Worm (Caenorhabditis elegans) whole organism, L4 larva: Measurements from ENCODE around the gene R03H10.5.

Source experiments
- T20F7.1 ChIP-seq: fragments of 200-800 bp; sonication (Bioruptor generic); optimal IDR thresholded peaks from 2 replicates; lab custom pipeline; 2018; ENCODE audit warnings: mild to moderate bottlenecking, missing genetic modification characterization, missing compliant biosample characterization
- Y105C5A.15 ChIP-seq: fragments of 200-800 bp; sonication (Bioruptor generic); IDR thresholded peaks from 2 replicates; pipeline ENCODE4 v1.3.6; 2022; ENCODE audit warnings: missing genetic modification characterization, missing compliant biosample characterization
- Y48G9A.11 ChIP-seq: fragments of 200-800 bp; sonication (Bioruptor generic); IDR thresholded peaks from 2 replicates; pipeline ENCODE4 v1.3.6; 2022; ENCODE audit warnings: missing genetic modification reagents, missing genetic modification characterization, missing compliant biosample characterization
- Y5F2A.4 ChIP-seq: fragments of 200-800 bp; sonication (Bioruptor generic); optimal IDR thresholded peaks from 2 replicates; lab custom pipeline; 2018; ENCODE audit warnings: mild to moderate bottlenecking, missing genetic modification characterization, missing compliant biosample characterization
- ZK337.2 ChIP-seq: fragments of 200-800 bp; sonication (Bioruptor generic); IDR thresholded peaks from 2 replicates; pipeline ENCODE4 v1.3.6; 2022; ENCODE audit warnings: missing genetic modification reagents, missing genetic modification characterization, missing compliant biosample characterization
- aha-1 ChIP-seq: fragments of 150-350 bp; peaks from one replicate; lab custom pipeline; 2014; ENCODE audit warnings: missing biosample characterization, missing genetic modification characterization
- attf-4 ChIP-seq: sonication (generic microtip); optimal IDR thresholded peaks from 3 replicates; lab custom pipeline; 2017; ENCODE audit warnings: missing biosample characterization, missing genetic modification characterization
- ceh-32 ChIP-seq: sonication (generic microtip); optimal IDR thresholded peaks from 2 replicates; lab custom pipeline; 2016; ENCODE audit warnings: mild to moderate bottlenecking, missing genetic modification characterization, missing compliant biosample characterization; ENCODE audit not compliant: poor library complexity
- ceh-82 ChIP-seq: sonication (generic microtip); optimal IDR thresholded peaks from 2 replicates; lab custom pipeline; 2017; ENCODE audit warnings: missing biosample characterization, missing genetic modification characterization
- ctbp-1 ChIP-seq: fragments of 200-800 bp; sonication (Bioruptor generic); IDR thresholded peaks from 2 replicates; pipeline ENCODE4 v1.3.6; 2022; ENCODE audit warnings: missing genetic modification reagents, missing genetic modification characterization, missing compliant biosample characterization
- daf-12 ChIP-seq: fragments of 150-350 bp; optimal IDR thresholded peaks from 2 replicates; lab custom pipeline; 2014; ENCODE audit warnings: missing biosample characterization, missing genetic modification reagents, missing genetic modification characterization
- daf-19 ChIP-seq: fragments of 200-800 bp; sonication (Bioruptor generic); conservative IDR thresholded peaks from 2 replicates; pipeline ENCODE4 v1.3.6; 2022; ENCODE audit warnings: missing genetic modification characterization, missing compliant biosample characterization
- dmd-8 ChIP-seq: fragments of 200-800 bp; sonication (Bioruptor generic); IDR thresholded peaks from 2 replicates; pipeline ENCODE4 v1.3.6; 2022; ENCODE audit warnings: missing genetic modification characterization, missing compliant biosample characterization
- dmd-9 ChIP-seq: fragments of 200-800 bp; sonication (Bioruptor generic); IDR thresholded peaks from 2 replicates; pipeline ENCODE4 v1.3.6; 2022; ENCODE audit warnings: missing genetic modification reagents, missing genetic modification characterization, missing compliant biosample characterization
- dpl-1 ChIP-seq: fragments of 150-350 bp; optimal IDR thresholded peaks from 2 replicates; lab custom pipeline; 2014; ENCODE audit warnings: missing biosample characterization, missing genetic modification reagents, missing genetic modification characterization
- egl-27 ChIP-seq: sonication (generic microtip); optimal IDR thresholded peaks from 3 replicates; lab custom pipeline; 2017; ENCODE audit warnings: missing biosample characterization, missing genetic modification reagents, missing genetic modification characterization
- fos-1 ChIP-seq: fragments of 150-350 bp; optimal IDR thresholded peaks from 2 replicates; lab custom pipeline; 2014; ENCODE audit warnings: missing biosample characterization, missing genetic modification characterization
- hlh-11 ChIP-seq: fragments of 200-800 bp; sonication (Bioruptor generic); optimal IDR thresholded peaks from 2 replicates; lab custom pipeline; 2018; ENCODE audit warnings: mild to moderate bottlenecking, missing genetic modification characterization, missing compliant biosample characterization
- hlh-30 ChIP-seq: sonication (generic microtip); optimal IDR thresholded peaks from 2 replicates; lab custom pipeline; 2017; ENCODE audit warnings: antibody characterized with exemption, mild to moderate bottlenecking, missing genetic modification characterization, missing compliant biosample characterization; ENCODE audit not compliant: insufficient read depth
- lim-7 ChIP-seq: fragments of 200-800 bp; sonication (Bioruptor generic); IDR thresholded peaks from 2 replicates; pipeline ENCODE4 v1.3.6; 2022; ENCODE audit warnings: missing genetic modification characterization, missing compliant biosample characterization
- lir-3 ChIP-seq: sonication (generic microtip); optimal IDR thresholded peaks from 2 replicates; lab custom pipeline; 2016; ENCODE audit warnings: mild to moderate bottlenecking, missing genetic modification characterization, missing compliant biosample characterization
- madf-9 ChIP-seq: fragments of 200-800 bp; sonication (Bioruptor generic); conservative IDR thresholded peaks from 2 replicates; pipeline ENCODE4 v1.3.6; 2022; ENCODE audit warnings: missing genetic modification reagents, missing genetic modification characterization, missing compliant biosample characterization
- mes-2 ChIP-seq: sonication (generic microtip); optimal IDR thresholded peaks from 2 replicates; lab custom pipeline; 2016; ENCODE audit warnings: missing genotype, mild to moderate bottlenecking, missing genetic modification characterization, missing compliant biosample characterization; ENCODE audit not compliant: poor library complexity, severe bottlenecking
- mxl-2 ChIP-seq: fragments of 200-800 bp; sonication (Bioruptor generic); conservative IDR thresholded peaks from 2 replicates; pipeline ENCODE4 v1.3.6; 2022; ENCODE audit warnings: missing genetic modification reagents, missing genetic modification characterization, missing compliant biosample characterization
- mxl-3 ChIP-seq: fragments of 200-800 bp; sonication (Bioruptor generic); optimal IDR thresholded peaks from 2 replicates; lab custom pipeline; 2018; ENCODE audit warnings: mild to moderate bottlenecking, missing genetic modification characterization, missing compliant biosample characterization
- nhr-11 ChIP-seq: fragments of 150-350 bp; optimal IDR thresholded peaks from 2 replicates; lab custom pipeline; 2014; ENCODE audit warnings: missing biosample characterization, missing genetic modification characterization
- nhr-111 ChIP-seq: fragments of 200-800 bp; sonication (Bioruptor generic); optimal IDR thresholded peaks from 2 replicates; lab custom pipeline; 2018; ENCODE audit warnings: mild to moderate bottlenecking, missing genetic modification characterization, missing compliant biosample characterization
- nhr-25 ChIP-seq: sonication (generic microtip); optimal IDR thresholded peaks from 2 replicates; lab custom pipeline; 2017; ENCODE audit warnings: missing genetic modification characterization, mild to moderate bottlenecking, missing compliant biosample characterization, antibody characterized with exemption, moderate library complexity, borderline replicate concordance; ENCODE audit not compliant: insufficient read depth
- nhr-28 ChIP-seq: fragments of 150-350 bp; optimal IDR thresholded peaks from 2 replicates; lab custom pipeline; 2014; ENCODE audit warnings: missing biosample characterization, missing genetic modification characterization
- nhr-41 ChIP-seq: fragments of 200-800 bp; sonication (Bioruptor generic); IDR thresholded peaks from 2 replicates; pipeline ENCODE4 v1.3.6; 2022; ENCODE audit warnings: missing genetic modification reagents, missing genetic modification characterization, missing compliant biosample characterization
- nhr-48 ChIP-seq: sonication (generic microtip); optimal IDR thresholded peaks from 2 replicates; lab custom pipeline; 2016; ENCODE audit warnings: mild to moderate bottlenecking, missing genetic modification characterization, missing compliant biosample characterization
- nhr-6 ChIP-seq: fragments of 150-350 bp; optimal IDR thresholded peaks from 2 replicates; lab custom pipeline; 2014; ENCODE audit warnings: missing biosample characterization, missing genetic modification characterization
- nhr-76 ChIP-seq: fragments of 150-350 bp; optimal IDR thresholded peaks from 2 replicates; lab custom pipeline; 2014; ENCODE audit warnings: missing biosample characterization, missing genetic modification characterization
- pha-4 ChIP-seq, 2 experiments: fragments of 150-350 bp in 1 of 2; fragments of 200-800 bp in 1 of 2; sonication (Bioruptor generic) in 1 of 2; IDR thresholded peaks in 1 of 2; optimal IDR thresholded peaks in 1 of 2; 2 replicates each; pipeline versions ENCODE4 v1.3.6 to Lab custom; 2014 to 2022; ENCODE audit warnings: missing genetic modification characterization in 2 of 2, missing genetic modification reagents in 2 of 2, missing biosample characterization in 1 of 2, missing compliant biosample characterization in 1 of 2
- php-3 ChIP-seq: fragments of 200-800 bp; sonication (Bioruptor generic); IDR thresholded peaks from 2 replicates; pipeline ENCODE4 v1.3.6; 2022; ENCODE audit warnings: missing genetic modification reagents, missing genetic modification characterization, missing compliant biosample characterization
- rbr-2 ChIP-seq: sonication (generic microtip); optimal IDR thresholded peaks from 2 replicates; lab custom pipeline; 2016; ENCODE audit warnings: missing genotype, missing genetic modification characterization, missing compliant biosample characterization
- saeg-2 ChIP-seq: fragments of 200-800 bp; sonication (Bioruptor generic); IDR thresholded peaks from 2 replicates; pipeline ENCODE4 v1.3.6; 2022; ENCODE audit warnings: missing genetic modification reagents, missing genetic modification characterization, missing compliant biosample characterization
- spr-1 ChIP-seq: sonication (generic microtip); optimal IDR thresholded peaks from 2 replicates; lab custom pipeline; 2016; ENCODE audit warnings: mild to moderate bottlenecking, missing genetic modification characterization, missing compliant biosample characterization
- tra-1 ChIP-seq: fragments of 200-800 bp; sonication (Bioruptor generic); IDR thresholded peaks from 2 replicates; pipeline ENCODE4 v1.3.6; 2022; ENCODE audit warnings: missing genetic modification reagents, missing genetic modification characterization, missing compliant biosample characterization
- unc-39 ChIP-seq: sonication (generic microtip); optimal IDR thresholded peaks from 2 replicates; lab custom pipeline; 2017; ENCODE audit warnings: missing biosample characterization, missing genetic modification characterization
- unc-62 ChIP-seq, 3 experiments: fragments of 150-350 bp in 1 of 3; sonication (generic microtip); optimal IDR thresholded peaks in 2 of 3; peaks in 1 of 3; 1 replicate in 1 of 3; 2 replicates in 2 of 3; lab custom pipeline; 2014 to 2017; ENCODE audit warnings: missing biosample characterization in 3 of 3, missing genetic modification characterization in 3 of 3, missing genetic modification reagents in 3 of 3, missing genotype in 1 of 3
- zip-11 ChIP-seq: fragments of 200-800 bp; sonication (Bioruptor generic); IDR thresholded peaks from 2 replicates; pipeline ENCODE4 v1.3.6; 2022; ENCODE audit warnings: missing genetic modification characterization, missing compliant biosample characterization
- zip-2 ChIP-seq: fragments of 150-350 bp; optimal IDR thresholded peaks from 2 replicates; lab custom pipeline; 2014; ENCODE audit warnings: missing biosample characterization, missing genetic modification characterization

R03H10.5 gene

DNA sequence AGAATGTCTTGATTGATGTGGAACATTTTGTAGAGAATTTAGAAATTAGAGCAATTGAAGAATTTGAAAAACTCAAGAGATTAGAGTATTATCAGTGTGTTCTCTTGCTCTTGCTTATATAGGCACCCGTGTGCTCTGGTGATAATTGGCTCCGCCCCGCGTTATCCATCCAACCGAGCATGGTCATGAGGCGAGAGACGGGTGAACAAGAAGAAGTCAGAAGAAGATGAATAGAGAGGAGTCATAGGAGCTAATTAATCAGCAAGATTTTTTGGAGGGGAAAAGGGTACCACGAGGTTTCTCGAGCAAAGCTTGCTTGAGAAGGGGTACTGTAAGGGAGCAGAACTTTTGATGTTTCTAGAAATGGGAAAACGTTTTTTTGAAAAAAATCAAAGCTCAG, 12.6 kb downstream of the R03H10.5 start:
- no peak for TF ChIP-seq ZK337.2 (GFP tag; lab: Robert Waterston, UW)
- no peak for TF ChIP-seq egl-27 (tag; lab: Kevin White, UChicago)
- TF ChIP-seq Y48G9A.11: no peak
- no peak for TF ChIP-seq nhr-6 (tag; lab: Kevin White, UChicago)
- no peak for TF ChIP-seq daf-19 (GFP tag; lab: Robert Waterston, UW)
- no peak for TF ChIP-seq unc-39 (tag; lab: Kevin White, UChicago)
- TF ChIP-seq dpl-1 (GFP tag; lab: Kevin White, UChicago): no peak
- TF ChIP-seq T20F7.1 (GFP tag; lab: Kevin White, UChicago): no peak
- TF ChIP-seq mes-2 (tag; lab: Kevin White, UChicago): no peak
- no peak for TF ChIP-seq nhr-11 (tag; lab: Kevin White, UChicago)
- no peak for TF ChIP-seq ceh-82 (tag; lab: Kevin White, UChicago)
- TF ChIP-seq nhr-76: no peak
- no peak for TF ChIP-seq Y105C5A.15 (GFP tag; lab: Robert Waterston, UW)
- no peak for TF ChIP-seq dmd-8 (GFP tag; lab: Robert Waterston, UW)
- no peak for TF ChIP-seq Y5F2A.4 (GFP tag; lab: Kevin White, UChicago)
- TF ChIP-seq ctbp-1: no peak

DNA sequence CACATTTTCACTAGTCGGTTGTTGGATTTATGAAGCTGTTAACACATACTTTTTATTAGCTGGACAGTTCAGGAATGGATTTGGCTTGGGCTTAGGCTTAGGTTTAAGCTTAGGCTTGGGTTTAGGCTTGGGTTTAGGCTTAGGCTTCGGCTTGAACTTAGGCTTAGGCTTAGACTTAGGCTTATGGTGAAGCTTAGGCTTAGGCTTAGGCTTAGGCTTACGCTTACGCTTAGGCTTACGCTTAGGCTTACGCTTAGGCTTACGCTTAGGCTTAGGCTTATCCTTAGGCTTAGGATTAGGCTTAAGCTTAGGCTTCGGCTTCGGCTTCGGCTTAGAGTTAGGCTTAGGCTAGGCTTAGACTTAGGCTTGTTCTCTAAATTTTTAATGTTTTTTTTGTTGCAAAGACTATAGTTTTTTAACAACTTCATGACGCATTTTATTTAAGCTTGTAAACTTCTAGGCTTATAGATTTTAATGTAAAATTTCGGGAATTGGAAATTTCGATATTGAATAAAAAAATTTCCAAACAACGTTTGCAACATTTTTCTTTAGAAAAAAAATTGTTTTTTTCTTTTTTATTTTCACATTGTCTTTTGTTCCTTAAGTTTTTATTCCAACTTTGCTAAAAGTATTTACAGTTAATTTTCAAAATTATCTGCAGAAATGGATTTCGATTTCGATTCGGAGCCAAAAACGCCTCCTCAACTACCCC, 15.1 kb downstream of the R03H10.5 start, which contains the start of gene R03H10.2:
TSS of gene R03H10.2 (plus strand) at position 662 of the 712 bp plus-strand sequence.
- TF ChIP-seq ctbp-1 (no peak), rbr-2 (tag; lab: Kevin White, UChicago) (no peak), mxl-2 (GFP tag; lab: Robert Waterston, UW) (0 out of 2 replicates have a peak, but pooled peaks have one; percentile 4)

DNA sequence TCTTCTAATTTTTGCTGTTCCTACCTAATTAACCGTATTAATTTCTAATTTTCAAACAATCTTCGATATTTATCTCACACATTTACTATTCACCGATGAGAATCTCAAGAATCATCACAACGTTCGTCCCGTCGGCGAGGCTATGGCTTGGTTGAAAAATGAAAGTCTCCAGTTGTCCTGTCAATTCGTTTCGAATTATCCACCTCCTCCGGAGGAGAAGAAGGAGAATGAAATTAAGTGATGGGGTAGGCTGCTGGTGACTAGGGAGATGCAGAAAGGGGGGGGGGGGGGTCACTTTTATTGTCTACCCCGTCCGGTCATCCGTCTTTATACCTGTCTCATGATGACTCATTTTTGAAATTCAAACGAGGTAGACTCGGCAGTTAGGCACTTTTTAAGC, 17.5 kb downstream of the R03H10.5 start:
- TF ChIP-seq nhr-111 (GFP tag; lab: Kevin White, UChicago) (no peak), zip-2 (tag; lab: Kevin White, UChicago) (no peak), aha-1 (peak; percentile 42)

DNA sequence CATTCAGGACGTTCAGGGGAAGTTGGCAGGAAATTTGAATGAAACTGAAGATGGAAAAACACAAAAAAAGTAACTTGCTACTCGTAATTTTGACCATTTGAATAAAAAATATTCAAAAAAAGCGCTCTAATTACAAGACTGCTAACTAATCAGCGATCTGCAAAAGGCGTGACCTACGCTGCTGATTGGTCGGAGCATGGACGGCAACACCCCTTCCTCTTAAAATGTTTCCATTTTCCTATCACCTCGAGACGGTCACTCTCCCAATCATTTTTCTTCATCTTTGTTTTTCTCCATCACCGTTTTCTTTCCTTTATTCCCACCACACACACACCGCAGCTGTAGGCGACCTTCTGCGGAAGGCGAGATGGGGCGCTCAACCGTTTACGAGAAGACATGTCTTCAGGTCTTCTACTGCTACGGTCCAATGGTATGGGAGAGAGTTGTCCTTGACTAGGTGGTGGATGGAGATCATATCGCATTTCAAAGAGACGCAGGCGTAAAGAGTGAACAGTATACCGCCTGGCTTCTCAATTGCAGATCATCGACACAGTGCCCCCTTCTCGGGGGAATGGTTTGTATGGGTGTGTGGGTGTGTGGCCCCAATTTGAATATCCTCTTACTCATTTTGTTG, 18.8 kb downstream of the R03H10.5 start:
- TF ChIP-seq lim-7 (no peak), daf-12 (tag; lab: Kevin White, UChicago) (no peak), pha-4 (GFP tag; IDR thresholded peaks at IDR 0.05; lab: Robert Waterston, UW) (no peak), pha-4 (tag; optimal IDR thresholded peaks at IDR 0.05; lab: Kevin White, UChicago) (no peak), fos-1 (no peak), nhr-25 (tag; lab: Kevin White, UChicago) (peak; percentile 91), attf-4 (tag; lab: Kevin White, UChicago) (no peak), hlh-30 (tag; lab: Kevin White, UChicago) (peak; percentile 27), saeg-2 (no peak), nhr-48 (tag; lab: Kevin White, UChicago) (no peak), php-3 (GFP tag; lab: Robert Waterston, UW) (no peak), nhr-41 (GFP tag; lab: Robert Waterston, UW) (no peak), tra-1 (GFP tag; lab: Robert Waterston, UW) (no peak), unc-62 (GFP tag; optimal IDR thresholded peaks at IDR 0.05 in 1 of 2; lab: Kevin White, UChicago) (peak in 1 of 2 experiments; percentile 45), unc-62 (tag; optimal IDR thresholded peaks at IDR 0.05; lab: Kevin White, UChicago) (no peak), nhr-28 (tag; lab: Kevin White, UChicago) (peak; percentile 51), zip-11 (GFP tag; lab: Robert Waterston, UW) (no peak), ceh-32 (no peak), lir-3 (no peak), dmd-9 (GFP tag; lab: Robert Waterston, UW) (no peak), hlh-11 (tag; lab: Kevin White, UChicago) (peak; percentile 20), madf-9 (GFP tag; lab: Robert Waterston, UW) (no peak), spr-1 (tag; lab: Kevin White, UChicago) (no peak), zip-2 (tag; lab: Kevin White, UChicago) (no peak), ZK337.2 (GFP tag; lab: Robert Waterston, UW) (no peak), mxl-3 (GFP tag; lab: Kevin White, UChicago) (peak; percentile 59)
